Fruit fly (Drosophila melanogaster): Measurements from ENCODE around the gene CG12075.

CG12075 gene

DNA sequence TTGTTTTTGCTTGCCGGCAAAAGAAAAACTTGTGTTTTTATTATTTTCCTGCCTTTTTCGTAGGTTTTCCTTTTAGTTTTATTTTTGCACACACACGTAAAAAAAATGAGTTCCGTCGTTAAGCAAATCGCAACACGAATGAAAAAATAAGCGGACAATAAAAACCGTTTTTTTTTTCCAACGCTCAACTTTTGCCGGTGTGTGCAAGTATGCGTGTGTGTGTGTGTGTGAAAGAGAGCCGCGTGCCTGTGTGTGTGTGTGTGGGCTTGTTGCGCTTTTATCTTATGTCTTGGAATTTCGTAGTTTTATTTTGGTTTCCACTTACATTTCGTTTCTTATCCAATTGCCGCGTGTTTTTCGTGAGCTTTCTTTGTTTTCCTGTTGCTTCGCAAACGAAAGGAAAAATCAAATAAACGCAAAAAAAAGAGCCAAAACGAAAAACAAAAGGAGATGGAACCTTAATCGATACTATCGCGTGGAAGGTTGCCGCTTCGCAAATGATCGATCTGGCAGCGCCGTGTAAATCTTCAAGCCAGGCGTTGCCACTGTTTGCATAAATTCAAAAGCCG is 59.8 kb downstream of the CG12075 start, which contains the start of gene Moe (continued):
- TF ChIP-seq fd59A (GFP tag; optimal IDR thresholded peaks at IDR 0.05) (peak; percentile 36), CG11294 (GFP tag; IDR thresholded peaks at IDR 0.05) (no peak), pdm3 (GFP tag; optimal IDR thresholded peaks at IDR 0.05) (peak; percentile 70), CG8319 (GFP tag; optimal IDR thresholded peaks at IDR 0.05) (no peak), Sox102F (GFP tag; optimal IDR thresholded peaks at IDR 0.05) (peak; percentile 11), Eip75B (GFP tag; optimal IDR thresholded peaks at IDR 0.05) (peak; percentile 28), topi (GFP tag; optimal IDR thresholded peaks at IDR 0.05) (peak; percentile 47), vri (GFP tag; optimal IDR thresholded peaks at IDR 0.05) (peak; percentile 24), Eip78C (GFP tag) (peak; percentile 82), achi (GFP tag; optimal IDR thresholded peaks at IDR 0.05) (peak; percentile 39), Smox (GFP tag; optimal IDR thresholded peaks at IDR 0.05) (peak; percentile 59), Hr38 (GFP tag; optimal IDR thresholded peaks at IDR 0.05) (peak; percentile 1), svp (GFP tag) (peak; percentile 75), Hr4 (GFP tag; optimal IDR thresholded peaks at IDR 0.05) (peak; percentile 23), CG10631 (GFP tag; optimal IDR thresholded peaks at IDR 0.05) (peak; percentile 40), CG6792 (GFP tag; optimal IDR thresholded peaks at IDR 0.05) (peak; percentile 18), CG8119 (GFP tag; IDR thresholded peaks at IDR 0.05) (peak; percentile 74), CG32006 (GFP tag; optimal IDR thresholded peaks at IDR 0.05) (peak; percentile 58), fd85E (GFP tag; optimal IDR thresholded peaks at IDR 0.05) (no peak), ss (GFP tag; optimal IDR thresholded peaks at IDR 0.05) (peak; percentile 82 to 87), CG3032 (tag; optimal IDR thresholded peaks at IDR 0.05) (peak; percentile 53)

DNA sequence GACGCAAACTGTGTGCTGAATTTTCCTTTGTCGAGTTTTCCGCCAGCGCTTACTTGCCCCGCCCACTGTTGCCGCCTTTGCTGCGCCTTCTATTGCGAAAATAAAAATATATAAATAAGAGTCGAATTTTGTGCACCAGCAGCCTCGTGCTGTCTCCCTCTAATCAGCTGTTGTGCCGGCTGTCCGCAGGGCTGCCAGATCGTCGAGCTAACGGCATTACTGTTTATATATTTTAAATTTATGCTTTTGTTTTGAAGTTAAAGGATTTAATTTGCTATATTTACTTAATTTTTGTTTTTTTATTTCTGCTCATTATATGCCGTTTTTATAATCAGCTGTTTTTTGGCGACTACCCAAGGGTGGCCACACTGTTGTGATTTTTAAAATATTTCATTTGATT is 62.0 kb downstream of the CG12075 start, which contains the start of gene Uros1:
TSS of gene Uros1 (minus strand) at position 171 of the 400 bp plus-strand sequence.
- TF ChIP-seq net (GFP tag; optimal IDR thresholded peaks at IDR 0.05) (no peak), Blimp-1 (GFP tag; optimal IDR thresholded peaks at IDR 0.05) (no peak), Lpt (GFP tag; optimal IDR thresholded peaks at IDR 0.05) (no peak), acj6 (GFP tag; optimal IDR thresholded peaks at IDR 0.05) (peak; percentile 25), achi (GFP tag; optimal IDR thresholded peaks at IDR 0.05) (peak; percentile 22), CG11902 (GFP tag; optimal IDR thresholded peaks at IDR 0.05) (no peak), CG10631 (GFP tag; optimal IDR thresholded peaks at IDR 0.05) (peak; percentile 20), CG31627 (GFP tag; optimal IDR thresholded peaks at IDR 0.05) (peak; percentile 19), CG3919 (GFP tag; optimal IDR thresholded peaks at IDR 0.05) (peak; percentile 11), topi (GFP tag; optimal IDR thresholded peaks at IDR 0.05) (peak; percentile 33), Smox (GFP tag; optimal IDR thresholded peaks at IDR 0.05) (peak; percentile 36), esn (GFP tag; optimal IDR thresholded peaks at IDR 0.05) (peak; percentile 33), fd85E (GFP tag; optimal IDR thresholded peaks at IDR 0.05) (no peak), fkh (GFP tag; optimal IDR thresholded peaks at IDR 0.05) (no peak), pdm3 (GFP tag; optimal IDR thresholded peaks at IDR 0.05) (peak; percentile 39), Hr4 (GFP tag; optimal IDR thresholded peaks at IDR 0.05) (peak; percentile 53), CG7368 (GFP tag; optimal IDR thresholded peaks at IDR 0.05) (no peak), Sox102F (GFP tag; optimal IDR thresholded peaks at IDR 0.05) (peak; percentile 4), cyc (GFP tag; optimal IDR thresholded peaks at IDR 0.05) (peak; percentile 3), eg (GFP tag; IDR thresholded peaks at IDR 0.05) (peak; percentile 62), Met (GFP tag; optimal IDR thresholded peaks at IDR 0.05) (peak; percentile 28), salr (GFP tag; optimal IDR thresholded peaks at IDR 0.05) (no peak), CG32006 (GFP tag; optimal IDR thresholded peaks at IDR 0.05) (no peak), CG6163 (GFP tag; IDR thresholded peaks at IDR 0.05) (peak; percentile 51; the same call in 2 of the 3 replicates), Gug (GFP tag; IDR thresholded peaks at IDR 0.05) (no peak), ss (GFP tag; optimal IDR thresholded peaks at IDR 0.05) (no peak), CG6854 (GFP tag; optimal IDR thresholded peaks at IDR 0.05) (no peak), Sox14 (GFP tag; optimal IDR thresholded peaks at IDR 0.05) (peak; percentile 33), Hr39 (GFP tag; optimal IDR thresholded peaks at IDR 0.05) (peak; percentile 13), lz (GFP tag; optimal IDR thresholded peaks at IDR 0.05) (peak; percentile 46), dac (GFP tag; optimal IDR thresholded peaks at IDR 0.05) (no peak), svp (GFP tag) (peak; percentile 67)
